Fruit fly (Drosophila melanogaster) S2 (cell line): ENCODE results near the gene Ir92a.

Source experiments
- CG8478 ChIP-seq: fragments of >200 bp; optimal IDR thresholded peaks from 2 replicates; lab custom pipeline; 2018
- CTCF ChIP-seq, 2 experiments: fragments of >200 bp; optimal IDR thresholded peaks; 2 replicates each; lab custom pipeline; 2018

DNA sequence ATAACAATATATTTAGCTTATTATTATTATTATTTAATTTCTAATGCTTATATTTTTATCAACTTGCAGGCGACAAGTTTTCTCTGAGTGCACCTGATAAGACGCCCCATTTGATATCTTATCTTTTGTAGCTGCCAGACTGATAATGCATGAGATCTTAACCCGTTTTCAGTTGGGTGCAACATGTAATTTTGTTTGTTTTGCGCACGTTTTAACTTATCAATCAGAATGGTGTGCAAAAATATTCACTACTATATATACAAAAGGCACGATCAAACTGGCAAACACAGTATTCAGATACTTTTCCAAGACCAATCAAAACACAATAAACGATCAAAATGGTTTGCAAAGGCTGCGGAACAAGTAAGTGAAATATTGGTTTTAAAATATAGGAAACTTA is 21.2 kb downstream of the Ir92a start, which contains the start of gene MtnC:
- no peak for TF ChIP-seq CTCF (optimal IDR thresholded peaks at IDR 0.05; lab: Kevin White, UChicago)
- no peak for TF ChIP-seq CG8478 (lab: Kevin White, UChicago)
